Fruit fly (Drosophila melanogaster) whole organism, embryonic: ENCODE data around the gene mad2.

Source experiments
- Awh ChIP-seq: fragments of 200-800 bp; sonication (Bioruptor generic); IDR thresholded peaks from 2 replicates; pipeline ENCODE4, ENCODE4 v1.3.6; 2022; ENCODE audit warnings: missing biosample characterization, missing genetic modification characterization
- CG10274 ChIP-seq: fragments of 200-800 bp; sonication (Bioruptor generic); optimal IDR thresholded peaks from 3 replicates; lab custom pipeline; 2017; ENCODE audit warnings: missing biosample characterization, mild to moderate bottlenecking, missing genetic modification characterization
- CG10543 ChIP-seq: fragments of 200-800 bp; sonication (Bioruptor generic); optimal IDR thresholded peaks from 3 replicates; lab custom pipeline; 2017; ENCODE audit warnings: missing biosample characterization, mild to moderate bottlenecking, missing genetic modification characterization, moderate library complexity
- CG11695 ChIP-seq: fragments of 200-800 bp; sonication (Bioruptor generic); IDR thresholded peaks from 3 replicates; pipeline ENCODE4 v1.3.6; 2022; ENCODE audit warnings: missing biosample characterization, missing genetic modification characterization
- CG12236 ChIP-seq: fragments of 200-800 bp; sonication (Bioruptor generic); optimal IDR thresholded peaks from 2 replicates; lab custom pipeline; 2016; ENCODE audit warnings: missing biosample characterization, missing genetic modification characterization
- CG15479 ChIP-seq: fragments of 200-800 bp; sonication (Bioruptor generic); optimal IDR thresholded peaks from 3 replicates; lab custom pipeline; 2019; ENCODE audit warnings: missing biosample characterization, mild to moderate bottlenecking, missing genetic modification characterization, moderate library complexity
- CG17802 ChIP-seq: fragments of 200-800 bp; sonication (Bioruptor generic); optimal IDR thresholded peaks from 2 replicates; lab custom pipeline; 2018; ENCODE audit warnings: missing biosample characterization, mild to moderate bottlenecking, missing genetic modification characterization, moderate library complexity
- CG17829 ChIP-seq: fragments of 200-800 bp; optimal IDR thresholded peaks from 2 replicates; lab custom pipeline; 2019; ENCODE audit warnings: missing biosample characterization, mild to moderate bottlenecking, missing genetic modification characterization, moderate library complexity
- CG18764 ChIP-seq: fragments of 200-800 bp; sonication (Bioruptor generic); optimal IDR thresholded peaks from 3 replicates; lab custom pipeline; 2016; ENCODE audit warnings: missing biosample characterization, missing genetic modification characterization
- CG2889 ChIP-seq: fragments of 200-800 bp; sonication (Bioruptor generic); IDR thresholded peaks from 3 replicates; pipeline ENCODE4 v1.3.6; 2022; ENCODE audit warnings: missing biosample characterization, missing genetic modification characterization
- CG31388 ChIP-seq: fragments of 200-800 bp; sonication (Bioruptor generic); optimal IDR thresholded peaks from 2 replicates; lab custom pipeline; 2016; ENCODE audit warnings: missing biosample characterization, missing genetic modification characterization
- CG32772 ChIP-seq: fragments of 200-800 bp; sonication (Bioruptor generic); IDR thresholded peaks from 2 replicates; pipeline ENCODE4 v1.3.6; 2022; ENCODE audit warnings: missing biosample characterization, missing genetic modification characterization
- CG33213 ChIP-seq: fragments of 200-800 bp; sonication (Bioruptor generic); optimal IDR thresholded peaks from 3 replicates; lab custom pipeline; 2016; ENCODE audit warnings: missing biosample characterization, missing genetic modification characterization
- CG3838 ChIP-seq: fragments of 200-800 bp; sonication (Bioruptor generic); optimal IDR thresholded peaks from 3 replicates; lab custom pipeline; 2016; ENCODE audit warnings: missing biosample characterization, missing genetic modification characterization
- CG7271 ChIP-seq: fragments of 200-800 bp; sonication (Bioruptor generic); optimal IDR thresholded peaks from 2 replicates; lab custom pipeline; 2018; ENCODE audit warnings: missing biosample characterization, mild to moderate bottlenecking, missing genetic modification characterization, moderate library complexity
- CG7372 ChIP-seq: fragments of 200-800 bp; sonication (Bioruptor generic); IDR thresholded peaks from 2 replicates; pipeline ENCODE4 v1.3.6; 2022; ENCODE audit warnings: missing biosample characterization, missing genetic modification characterization
- CG7928 ChIP-seq: fragments of 200-800 bp; sonication (Bioruptor generic); optimal IDR thresholded peaks from 2 replicates; lab custom pipeline; 2017; ENCODE audit warnings: missing biosample characterization, mild to moderate bottlenecking, missing genetic modification characterization
- CG7987 ChIP-seq: fragments of 200-800 bp; sonication (Bioruptor generic); optimal IDR thresholded peaks from 2 replicates; lab custom pipeline; 2018; ENCODE audit warnings: missing biosample characterization, mild to moderate bottlenecking, missing genetic modification characterization, moderate library complexity
- CG9609 ChIP-seq: fragments of 200-800 bp; sonication (Bioruptor generic); optimal IDR thresholded peaks from 3 replicates; lab custom pipeline; 2016; ENCODE audit warnings: missing biosample characterization, missing genetic modification characterization
- D19A ChIP-seq: fragments of 200-800 bp; optimal IDR thresholded peaks from 3 replicates; lab custom pipeline; 2019; ENCODE audit warnings: missing biosample characterization, mild to moderate bottlenecking, missing genetic modification characterization, moderate library complexity
- Dip2 ChIP-seq: fragments of 200-800 bp; sonication (Bioruptor generic); IDR thresholded peaks from 2 replicates; pipeline ENCODE4 v1.3.6; 2022; ENCODE audit warnings: missing biosample characterization, missing genetic modification characterization
- ERR ChIP-seq: fragments of 200-800 bp; sonication (Bioruptor generic); optimal IDR thresholded peaks from 2 replicates; lab custom pipeline; 2016; ENCODE audit warnings: missing biosample characterization, missing genetic modification characterization
- Elba2 ChIP-seq: fragments of 200-800 bp; sonication (Bioruptor generic); optimal IDR thresholded peaks from 3 replicates; lab custom pipeline; 2016; ENCODE audit warnings: missing biosample characterization, missing genetic modification characterization
- Fer3 ChIP-seq: fragments of 200-800 bp; sonication (Bioruptor generic); optimal IDR thresholded peaks from 2 replicates; lab custom pipeline; 2018; ENCODE audit warnings: missing biosample characterization, mild to moderate bottlenecking, missing genetic modification characterization, moderate library complexity
- Hey ChIP-seq: fragments of 200-800 bp; sonication (Bioruptor generic); optimal IDR thresholded peaks from 3 replicates; lab custom pipeline; 2018; ENCODE audit warnings: missing biosample characterization, mild to moderate bottlenecking, missing genetic modification characterization
- Lim3 ChIP-seq: fragments of 200-800 bp; sonication (Bioruptor generic); IDR thresholded peaks from 2 replicates; pipeline ENCODE4 v1.3.6; 2022; ENCODE audit warnings: missing biosample characterization, missing genetic modification characterization
- MTF-1 ChIP-seq: fragments of 200-800 bp; sonication (Bioruptor generic); optimal IDR thresholded peaks from 2 replicates; lab custom pipeline; 2018; ENCODE audit warnings: missing biosample characterization, mild to moderate bottlenecking, missing genetic modification characterization, borderline replicate concordance
- Mad ChIP-seq: fragments of 200-800 bp; sonication (Bioruptor generic); optimal IDR thresholded peaks from 2 replicates; lab custom pipeline; 2016; ENCODE audit warnings: missing biosample characterization, missing genetic modification characterization
- Nf-YC ChIP-seq: fragments of 200-800 bp; optimal IDR thresholded peaks from 3 replicates; lab custom pipeline; 2019; ENCODE audit warnings: missing biosample characterization, mild to moderate bottlenecking, missing genetic modification characterization, moderate library complexity
- Sox102F ChIP-seq: fragments of 200-800 bp; sonication (Bioruptor generic); optimal IDR thresholded peaks from 2 replicates; lab custom pipeline; 2018; ENCODE audit warnings: missing biosample characterization, mild to moderate bottlenecking, missing genetic modification characterization, moderate library complexity
- YL-1 ChIP-seq: fragments of 200-800 bp; sonication (Bioruptor generic); optimal IDR thresholded peaks from 3 replicates; lab custom pipeline; 2017; ENCODE audit warnings: missing biosample characterization, mild to moderate bottlenecking, missing genetic modification characterization
- al ChIP-seq: fragments of 200-800 bp; sonication (Bioruptor generic); IDR thresholded peaks from 2 replicates; pipeline ENCODE4 v1.3.6; 2022; ENCODE audit warnings: missing biosample characterization, missing genetic modification characterization
- amos ChIP-seq: fragments of 200-800 bp; sonication (Bioruptor generic); IDR thresholded peaks from 2 replicates; pipeline ENCODE4 v1.3.6; 2022; ENCODE audit warnings: missing biosample characterization, missing genetic modification characterization; ENCODE audit not compliant: partially characterized antibody
- br ChIP-seq: fragments of >200 bp; optimal IDR thresholded peaks from 2 replicates; lab custom pipeline; 2017
- caup ChIP-seq: fragments of 200-800 bp; sonication (Bioruptor generic); optimal IDR thresholded peaks from 3 replicates; lab custom pipeline; 2017; ENCODE audit warnings: missing biosample characterization, mild to moderate bottlenecking, missing genetic modification characterization, moderate library complexity; ENCODE audit not compliant: severe bottlenecking
- croc ChIP-seq: fragments of 200-800 bp; sonication (Bioruptor generic); conservative IDR thresholded peaks from 3 replicates; pipeline ENCODE4 v1.3.6; 2022; ENCODE audit warnings: missing biosample characterization, missing genetic modification characterization
- cwo ChIP-seq: fragments of 200-800 bp; sonication (Bioruptor generic); optimal IDR thresholded peaks from 3 replicates; lab custom pipeline; 2017; ENCODE audit warnings: missing biosample characterization, missing genetic modification characterization, mild to moderate bottlenecking, moderate library complexity, missing genetic modification reagents
- ems ChIP-seq: fragments of 200-800 bp; sonication (Bioruptor generic); optimal IDR thresholded peaks from 3 replicates; lab custom pipeline; 2016; ENCODE audit warnings: missing biosample characterization, missing genetic modification characterization
- eyg ChIP-seq: fragments of 200-800 bp; sonication (Bioruptor generic); optimal IDR thresholded peaks from 3 replicates; lab custom pipeline; 2016; ENCODE audit warnings: missing biosample characterization, missing genetic modification characterization
- fru ChIP-seq: fragments of >200 bp; optimal IDR thresholded peaks from 2 replicates; lab custom pipeline; 2017
- pfk ChIP-seq: fragments of 200-800 bp; sonication (Bioruptor generic); optimal IDR thresholded peaks from 2 replicates; lab custom pipeline; 2018; ENCODE audit warnings: missing biosample characterization, mild to moderate bottlenecking, missing genetic modification characterization, moderate library complexity
- phol ChIP-seq: fragments of 200-800 bp; sonication (Bioruptor generic); optimal IDR thresholded peaks from 3 replicates; lab custom pipeline; 2018; ENCODE audit warnings: missing biosample characterization, mild to moderate bottlenecking, missing genetic modification characterization, moderate library complexity
- seq ChIP-seq: fragments of 200-800 bp; sonication (Bioruptor generic); IDR thresholded peaks from 2 replicates; pipeline ENCODE4 v1.3.6; 2022; ENCODE audit warnings: missing biosample characterization, missing genetic modification characterization
- sna ChIP-seq: fragments of 200-800 bp; sonication (Bioruptor generic); IDR thresholded peaks from 2 replicates; pipeline ENCODE4 v1.3.6; 2022; ENCODE audit warnings: missing biosample characterization, missing genetic modification characterization; ENCODE audit not compliant: partially characterized antibody
- sqz ChIP-seq: fragments of 200-800 bp; sonication (Bioruptor generic); optimal IDR thresholded peaks from 3 replicates; lab custom pipeline; 2018; ENCODE audit warnings: missing biosample characterization, mild to moderate bottlenecking, missing genetic modification characterization
- trh ChIP-seq: fragments of 200-800 bp; sonication (Bioruptor generic); optimal IDR thresholded peaks from 2 replicates; lab custom pipeline; 2016; ENCODE audit warnings: missing biosample characterization, missing genetic modification characterization
- tx ChIP-seq: fragments of 200-800 bp; sonication (Bioruptor generic); optimal IDR thresholded peaks from 2 replicates; lab custom pipeline; 2016; ENCODE audit warnings: missing biosample characterization, missing genetic modification characterization
- unpg ChIP-seq: fragments of 200-800 bp; sonication (Bioruptor generic); optimal IDR thresholded peaks from 3 replicates; lab custom pipeline; 2018; ENCODE audit warnings: missing biosample characterization, mild to moderate bottlenecking, missing genetic modification characterization, moderate library complexity
- usp ChIP-seq: fragments of >200 bp; optimal IDR thresholded peaks from 2 replicates; lab custom pipeline; 2017; ENCODE audit warnings: missing biosample characterization, missing genetic modification characterization
- z ChIP-seq: fragments of 200-800 bp; sonication (Bioruptor generic); IDR thresholded peaks from 3 replicates; pipeline ENCODE4 v1.3.6; 2022; ENCODE audit warnings: missing biosample characterization, missing genetic modification characterization

mad2 gene

dm6 chr3L:5764922-5765843, 47.7 kb downstream of the mad2 start, which contains the start of gene CG10576 (continued):
- TF ChIP-seq trh (GFP tag; lab: Kevin White, UChicago), result no peak
- TF ChIP-seq eyg, result no peak
- no peak for TF ChIP-seq ERR (GFP tag; lab: Kevin White, UChicago)
- no peak for TF ChIP-seq CG31388 (GFP tag; lab: Kevin White, UChicago)
- peak; percentile 96 for TF ChIP-seq YL-1 (GFP tag; lab: Kevin White, UChicago)
- no peak for TF ChIP-seq CG7372 (GFP tag; lab: Robert Waterston, UW)
- TF ChIP-seq CG10543 (GFP tag; lab: Kevin White, UChicago), result no peak
- no peak for TF ChIP-seq Mad (GFP tag; lab: Kevin White, UChicago)
- TF ChIP-seq Lim3, result no peak
- peak; percentile 0 for TF ChIP-seq Elba2 (GFP tag; lab: Kevin White, UChicago)
- no peak for TF ChIP-seq CG7928 (GFP tag; lab: Kevin White, UChicago)
- TF ChIP-seq al (GFP tag; lab: Robert Waterston, UW), result no peak
- no peak for TF ChIP-seq br
- TF ChIP-seq Nf-YC (tag; lab: Kevin White, UChicago), result no peak
- no peak for TF ChIP-seq ems
- no peak for TF ChIP-seq CG2889
- TF ChIP-seq caup (GFP tag; lab: Kevin White, UChicago), result no peak
- no peak for TF ChIP-seq z (GFP tag; lab: Robert Waterston, UW)
- no peak for TF ChIP-seq CG9609 (GFP tag; lab: Kevin White, UChicago)
- no peak for TF ChIP-seq D19A (tag; lab: Kevin White, UChicago)
- TF ChIP-seq phol (tag; lab: Kevin White, UChicago), result peak; percentile 96
- no peak for TF ChIP-seq MTF-1 (GFP tag; lab: Kevin White, UChicago)
- no peak for TF ChIP-seq CG12236 (GFP tag; lab: Kevin White, UChicago)
- no peak for TF ChIP-seq CG3838 (GFP tag; lab: Kevin White, UChicago)
- no peak for TF ChIP-seq Fer3 (tag; lab: Kevin White, UChicago)
- peak; percentile 57 for TF ChIP-seq CG17829
- TF ChIP-seq croc (GFP tag; lab: Robert Waterston, UW), result no peak
- TF ChIP-seq sqz (GFP tag; lab: Kevin White, UChicago), result no peak
- no peak for TF ChIP-seq CG18764 (GFP tag; lab: Kevin White, UChicago)
- TF ChIP-seq CG32772 (GFP tag; lab: Robert Waterston, UW), result no peak
- TF ChIP-seq cwo, result no peak
- TF ChIP-seq tx (GFP tag; lab: Kevin White, UChicago), result no peak
- no peak for TF ChIP-seq Sox102F
- TF ChIP-seq Dip2 (GFP tag; lab: Robert Waterston, UW), result no peak
- TF ChIP-seq Hey (tag; lab: Kevin White, UChicago), result no peak
- no peak for TF ChIP-seq CG17802 (tag; lab: Kevin White, UChicago)
- TF ChIP-seq CG10274 (GFP tag; lab: Kevin White, UChicago), result no peak
- TF ChIP-seq CG7271 (tag; lab: Kevin White, UChicago), result no peak
- TF ChIP-seq CG33213 (GFP tag; lab: Kevin White, UChicago), result no peak
- no peak for TF ChIP-seq fru (lab: Kevin White, UChicago)
- TF ChIP-seq amos (GFP tag; lab: Robert Waterston, UW), result peak; percentile 58
- TF ChIP-seq Awh, result no peak
- TF ChIP-seq pfk, result no peak
- TF ChIP-seq unpg (GFP tag; lab: Kevin White, UChicago), result no peak
- no peak for TF ChIP-seq CG11695
- no peak for TF ChIP-seq usp (GFP tag; lab: Kevin White, UChicago)
- no peak for TF ChIP-seq seq (GFP tag; lab: Robert Waterston, UW)
- TF ChIP-seq CG15479 (GFP tag; lab: Kevin White, UChicago), result no peak
- 0 out of 2 replicates have a peak, but pooled peaks have one; percentile 45 for TF ChIP-seq sna (GFP tag; lab: Robert Waterston, UW)
- TF ChIP-seq CG7987 (GFP tag; lab: Kevin White, UChicago), result no peak
